Fruit fly (Drosophila melanogaster): Measurements from ENCODE around the gene Osi10a.
A peak's percentile ranks its signal among the peaks of the same experiment; 100 is the strongest.

Gene Osi10a

dm6 chr3R:6229055-6229841, 34.5 kb upstream of the Osi10a start:
- TF ChIP-seq Rel (GFP tag; optimal IDR thresholded peaks at IDR 0.05) (no peak), Rel (tag; optimal IDR thresholded peaks at IDR 0.05) (peak; percentile 57), ey (GFP tag; optimal IDR thresholded peaks at IDR 0.05) (no peak), Dfd (GFP tag; optimal IDR thresholded peaks at IDR 0.05) (no peak)

dm6 chr3R:6230298-6230697, 33.5 kb upstream of the Osi10a start:
- TF ChIP-seq brk (GFP tag; optimal IDR thresholded peaks at IDR 0.05), result no peak
- no peak for TF ChIP-seq sage (GFP tag; optimal IDR thresholded peaks at IDR 0.05)
- no peak for TF ChIP-seq Vsx2 (GFP tag; optimal IDR thresholded peaks at IDR 0.05; ENCODE audit: partially characterized antibody)
- no peak for TF ChIP-seq usp (GFP tag; optimal IDR thresholded peaks at IDR 0.05)
- TF ChIP-seq Rel (GFP tag; optimal IDR thresholded peaks at IDR 0.05), result no peak
- TF ChIP-seq Rel (tag; optimal IDR thresholded peaks at IDR 0.05), result no peak
- TF ChIP-seq tai (GFP tag; optimal IDR thresholded peaks at IDR 0.05), result no peak
- no peak for TF ChIP-seq Sp1 (GFP tag; optimal IDR thresholded peaks at IDR 0.05)
- no peak for TF ChIP-seq CG9705 (GFP tag; optimal IDR thresholded peaks at IDR 0.05)
- no peak for TF ChIP-seq Hr78 (GFP tag; optimal IDR thresholded peaks at IDR 0.05)
- no peak for TF ChIP-seq lola (GFP tag; optimal IDR thresholded peaks at IDR 0.05)
- no peak for TF ChIP-seq Hr83 (GFP tag; optimal IDR thresholded peaks at IDR 0.05; ENCODE audit: poor library complexity, severe bottlenecking)

- no peak for TF ChIP-seq Mio (GFP tag; optimal IDR thresholded peaks at IDR 0.05)
- TF ChIP-seq ey (GFP tag; optimal IDR thresholded peaks at IDR 0.05), result no peak
- no peak for TF ChIP-seq CG9705 (GFP tag; optimal IDR thresholded peaks at IDR 0.05)
- TF ChIP-seq HLH106 (tag; optimal IDR thresholded peaks at IDR 0.05), result no peak
These were observed 32.4 kb upstream of the Osi10a start for dm6 chr3R:6231391-6231790.

- TF ChIP-seq Sp1 (GFP tag; optimal IDR thresholded peaks at IDR 0.05), result no peak
- no peak for TF ChIP-seq fru (GFP tag; optimal IDR thresholded peaks at IDR 0.05)
- TF ChIP-seq OdsH (GFP tag; optimal IDR thresholded peaks at IDR 0.05), result no peak
- no peak for TF ChIP-seq GATAd (GFP tag; optimal IDR thresholded peaks at IDR 0.05)
- TF ChIP-seq CrebA (GFP tag; optimal IDR thresholded peaks at IDR 0.05; ENCODE audit: borderline replicate concordance), result no peak
- TF ChIP-seq psq (GFP tag; optimal IDR thresholded peaks at IDR 0.05), result no peak
- no peak for TF ChIP-seq Myc (optimal IDR thresholded peaks at IDR 0.05)
- TF ChIP-seq dmrt93B (GFP tag; optimal IDR thresholded peaks at IDR 0.05), result no peak
- no peak for TF ChIP-seq Rel (GFP tag; optimal IDR thresholded peaks at IDR 0.05)
- no peak for TF ChIP-seq Rel (tag; optimal IDR thresholded peaks at IDR 0.05)
- no peak for TF ChIP-seq Jra (GFP tag; optimal IDR thresholded peaks at IDR 0.05)
- no peak for TF ChIP-seq Hr83 (GFP tag; optimal IDR thresholded peaks at IDR 0.05; ENCODE audit: poor library complexity, severe bottlenecking)
- TF ChIP-seq usp (GFP tag; optimal IDR thresholded peaks at IDR 0.05), result no peak
- no peak for TF ChIP-seq foxo (GFP tag; optimal IDR thresholded peaks at IDR 0.05)
- no peak for TF ChIP-seq Hnf4 (GFP tag; optimal IDR thresholded peaks at IDR 0.05)
- TF ChIP-seq Dfd (GFP tag; optimal IDR thresholded peaks at IDR 0.05), result no peak
These were observed 30.7 kb upstream of the Osi10a start for dm6 chr3R:6233104-6233503.

dm6 chr3R:6234189-6234758, 29.5 kb upstream of the Osi10a start, which contains the start of gene Osi6:
Gene Osi6 (plus strand): TSS chr3R:6234708.
- TF ChIP-seq woc (GFP tag; optimal IDR thresholded peaks at IDR 0.05), result no peak
- no peak for TF ChIP-seq br (GFP tag; optimal IDR thresholded peaks at IDR 0.05)
- no peak for TF ChIP-seq Vsx2 (GFP tag; optimal IDR thresholded peaks at IDR 0.05; ENCODE audit: partially characterized antibody)
- no peak for TF ChIP-seq dl (GFP tag; optimal IDR thresholded peaks at IDR 0.05; ENCODE audit: insufficient read depth in 1 of 2, partially characterized antibody in 2 of 2)
- TF ChIP-seq brk (GFP tag; optimal IDR thresholded peaks at IDR 0.05), result no peak
- TF ChIP-seq N (GFP tag; optimal IDR thresholded peaks at IDR 0.05), result no peak
- no peak for TF ChIP-seq GATAd (GFP tag; optimal IDR thresholded peaks at IDR 0.05)
- no peak for TF ChIP-seq Hr83 (GFP tag; optimal IDR thresholded peaks at IDR 0.05; ENCODE audit: poor library complexity, severe bottlenecking)
- TF ChIP-seq sv (GFP tag; optimal IDR thresholded peaks at IDR 0.05), result no peak
- no peak for TF ChIP-seq fru (GFP tag; optimal IDR thresholded peaks at IDR 0.05)
- TF ChIP-seq CrebA (GFP tag; optimal IDR thresholded peaks at IDR 0.05; ENCODE audit: borderline replicate concordance), result no peak
- TF ChIP-seq ey (GFP tag; optimal IDR thresholded peaks at IDR 0.05), result no peak
- no peak for TF ChIP-seq Jra (GFP tag; optimal IDR thresholded peaks at IDR 0.05)

Data from whole organism, wandering third instar larva.